Worm (Caenorhabditis elegans) whole organism, L4/young adult: Measurements from ENCODE around the gene T23E7.2.

ENCODE experiments used
- W03F9.2 ChIP-seq: fragments of 150-350 bp; optimal IDR thresholded peaks from 2 replicates; lab custom pipeline; 2014; ENCODE audit warnings: missing biosample characterization, missing genetic modification characterization
- dao-5 ChIP-seq: sonication (generic microtip); optimal IDR thresholded peaks from 2 replicates; lab custom pipeline; 2016; ENCODE audit warnings: missing genotype, missing genetic modification characterization, moderate library complexity, missing compliant biosample characterization
- him-1 ChIP-seq: sonication (generic microtip); optimal IDR thresholded peaks from 2 replicates; lab custom pipeline; 2016; ENCODE audit warnings: missing genotype, missing genetic modification reagents, missing genetic modification characterization, missing compliant biosample characterization

The T23E7.2 gene

ce11 chrX:17694669-17695282, 23.9 kb downstream of the T23E7.2 start, which contains the start of gene cgt-2:
Gene cgt-2, plus strand, starts transcription at chrX:17695232.
- TF ChIP-seq him-1 (tag; lab: Kevin White, UChicago) (no peak), dao-5 (tag; lab: Kevin White, UChicago) (no peak), W03F9.2 (no peak)

ce11 chrX:17702602-17703001, 31.8 kb downstream of the T23E7.2 start:
- TF ChIP-seq W03F9.2: no peak
- TF ChIP-seq him-1 (tag; lab: Kevin White, UChicago): no peak
- no peak for TF ChIP-seq dao-5 (tag; lab: Kevin White, UChicago)

- TF ChIP-seq W03F9.2 (no peak), dao-5 (tag; lab: Kevin White, UChicago) (no peak), him-1 (tag; lab: Kevin White, UChicago) (no peak)
Observed at ce11 chrX:17711598-17711997, 40.8 kb downstream of the T23E7.2 start, which contains the start of gene H11L12.1. Gene H11L12.1, minus strand, starts transcription at chrX:17711698.

ce11 chrX:17714342-17715011, 43.6 kb downstream of the T23E7.2 start, which contains the start of gene cTel55X.1:
Gene cTel55X.1, plus strand, starts transcription at chrX:17714961.
- TF ChIP-seq dao-5 (tag; lab: Kevin White, UChicago): no peak
- no peak for TF ChIP-seq W03F9.2
- TF ChIP-seq him-1 (tag; lab: Kevin White, UChicago): no peak
